Worm (Caenorhabditis elegans): Measurements from ENCODE around the gene F10C2.4.

ce11 chrV:12032060-12032459 is 9.3 kb upstream of the F10C2.4 start, which contains the start of gene pkc-1:
- TF ChIP-seq tra-4 (tag; optimal IDR thresholded peaks at IDR 0.05) (no peak), flt-1 (GFP tag; IDR thresholded peaks at IDR 0.05) (no peak), tbx-11 (GFP tag; IDR thresholded peaks at IDR 0.05) (no peak), ama-1 (optimal IDR thresholded peaks at IDR 0.05) (no peak)
